Fruit fly (Drosophila melanogaster): Measurements from ENCODE around the gene sl.

Gene sl

dm6 chrX:16332615-16333288, 17.4 kb upstream of the sl start (continued):
- no peak; the same call in 1 of the 2 replicates for TF ChIP-seq CG43689 (GFP tag; IDR thresholded peaks at IDR 0.05)
- TF ChIP-seq usp (GFP tag; optimal IDR thresholded peaks at IDR 0.05), result no peak
- TF ChIP-seq vvl (GFP tag; IDR thresholded peaks at IDR 0.05), result peak; percentile 93
- TF ChIP-seq zf30C (GFP tag; optimal IDR thresholded peaks at IDR 0.05), result peak; percentile 18
- peak in 1 of 2 experiments; percentile 48 for TF ChIP-seq tll (GFP tag; optimal IDR thresholded peaks at IDR 0.05)
- TF ChIP-seq D19B (GFP tag; optimal IDR thresholded peaks at IDR 0.05), result peak; percentile 91
- peak; percentile 89 for TF ChIP-seq ERR (GFP tag; optimal IDR thresholded peaks at IDR 0.05)
- TF ChIP-seq Doc2 (GFP tag; IDR thresholded peaks at IDR 0.05), result no peak
- peak; percentile 91 for TF ChIP-seq her (GFP tag; optimal IDR thresholded peaks at IDR 0.05)
- TF ChIP-seq pnt (GFP tag; optimal IDR thresholded peaks at IDR 0.05), result peak; percentile 93
- peak; percentile 25 for TF ChIP-seq BEAF-32 (GFP tag; optimal IDR thresholded peaks at IDR 0.05)
- no peak for TF ChIP-seq tna (GFP tag; IDR thresholded peaks at IDR 0.05; ENCODE audit: partially characterized antibody)
- TF ChIP-seq CG3281 (GFP tag; optimal IDR thresholded peaks at IDR 0.05), result peak; percentile 97
- TF ChIP-seq gfzf (GFP tag; optimal IDR thresholded peaks at IDR 0.05), result no peak
- TF ChIP-seq wor (GFP tag; IDR thresholded peaks at IDR 0.05), result peak; percentile 87
- TF ChIP-seq sima (GFP tag; optimal IDR thresholded peaks at IDR 0.05), result peak; percentile 93
- TF ChIP-seq bsh (GFP tag; optimal IDR thresholded peaks at IDR 0.05), result peak; percentile 92 to 97
- TF ChIP-seq CG3847 (GFP tag; IDR thresholded peaks at IDR 0.05), result peak; percentile 93
- TF ChIP-seq Optix (GFP tag; IDR thresholded peaks at IDR 0.05), result peak; percentile 91
- TF ChIP-seq CG1024 (GFP tag; IDR thresholded peaks at IDR 0.05), result peak; percentile 61
- no peak for TF ChIP-seq CG16813 (GFP tag; IDR thresholded peaks at IDR 0.05; ENCODE audit: partially characterized antibody)
- TF ChIP-seq zen (tag; optimal IDR thresholded peaks at IDR 0.05), result peak; percentile 94
- TF ChIP-seq ab (GFP tag; optimal IDR thresholded peaks at IDR 0.05), result peak; percentile 85
- peak; percentile 73 for TF ChIP-seq CG31388 (GFP tag; optimal IDR thresholded peaks at IDR 0.05)
- TF ChIP-seq CG15479 (GFP tag; optimal IDR thresholded peaks at IDR 0.05), result no peak
- TF ChIP-seq CG11398 (GFP tag; optimal IDR thresholded peaks at IDR 0.05), result peak; percentile 94
- TF ChIP-seq E2f2 (GFP tag; IDR thresholded peaks at IDR 0.05), result peak; percentile 77
- peak; percentile 91 for TF ChIP-seq Chrac-16 (GFP tag; optimal IDR thresholded peaks at IDR 0.05)
- TF ChIP-seq CG6689 (GFP tag; IDR thresholded peaks at IDR 0.05), result peak; percentile 88
- peak; percentile 96 for TF ChIP-seq CG16863 (GFP tag; optimal IDR thresholded peaks at IDR 0.05)
- peak; percentile 94 for TF ChIP-seq pho (GFP tag; optimal IDR thresholded peaks at IDR 0.05)
- peak; percentile 98 for TF ChIP-seq Hmr (GFP tag; optimal IDR thresholded peaks at IDR 0.05)
- TF ChIP-seq kni (GFP tag; optimal IDR thresholded peaks at IDR 0.05), result peak; percentile 94
- peak; percentile 90 for TF ChIP-seq CG3838 (GFP tag; optimal IDR thresholded peaks at IDR 0.05)
- TF ChIP-seq peb (GFP tag; IDR thresholded peaks at IDR 0.05), result peak; percentile 82
- no peak for TF ChIP-seq mld (GFP tag; IDR thresholded peaks at IDR 0.05; ENCODE audit: partially characterized antibody)
- TF ChIP-seq Max (GFP tag; optimal IDR thresholded peaks at IDR 0.05), result peak; percentile 97
- peak; percentile 92 for TF ChIP-seq Usf (GFP tag; optimal IDR thresholded peaks at IDR 0.05)
- TF ChIP-seq CG7839 (tag; optimal IDR thresholded peaks at IDR 0.05), result peak; percentile 98
- peak; percentile 96 for TF ChIP-seq Dek (tag; optimal IDR thresholded peaks at IDR 0.05)
- TF ChIP-seq hb (GFP tag; IDR thresholded peaks at IDR 0.05; ENCODE audit: partially characterized antibody), result no peak
- peak; percentile 88 for TF ChIP-seq Hmx (GFP tag; optimal IDR thresholded peaks at IDR 0.05)
- peak; percentile 91 for TF ChIP-seq CG6254 (GFP tag; optimal IDR thresholded peaks at IDR 0.05)
- TF ChIP-seq CG7271 (tag; optimal IDR thresholded peaks at IDR 0.05), result peak; percentile 75
- peak; percentile 92 for TF ChIP-seq CG4404 (GFP tag; IDR thresholded peaks at IDR 0.05)
- TF ChIP-seq CG10543 (GFP tag; optimal IDR thresholded peaks at IDR 0.05), result peak; percentile 98
- peak; percentile 90 for TF ChIP-seq Mrtf (GFP tag; IDR thresholded peaks at IDR 0.05)
- TF ChIP-seq sna (GFP tag; IDR thresholded peaks at IDR 0.05; ENCODE audit: partially characterized antibody), result no peak
- peak; percentile 93 for TF ChIP-seq pum (GFP tag; optimal IDR thresholded peaks at IDR 0.05)

Measured in whole organism, embryonic.